Fruit fly (Drosophila melanogaster) whole organism, wandering third instar larva: ENCODE results near the gene CG33159.
A peak's percentile ranks its signal among the peaks of the same experiment; 100 is the strongest.

ENCODE experiments used
- Abd-B ChIP-seq: fragments of >200 bp; optimal IDR thresholded peaks from 2 replicates; lab custom pipeline; 2017; ENCODE audit warnings: missing biosample characterization, missing genetic modification characterization
- CG32264 ChIP-seq: fragments of 200-800 bp; sonication (Bioruptor generic); optimal IDR thresholded peaks from 2 replicates; lab custom pipeline; 2016; ENCODE audit warnings: missing biosample characterization, missing genetic modification characterization
- CrebA ChIP-seq: fragments of 200-800 bp; sonication (Bioruptor generic); optimal IDR thresholded peaks from 2 replicates; lab custom pipeline; 2016; ENCODE audit warnings: missing biosample characterization, mild to moderate bottlenecking, missing genetic modification characterization, borderline replicate concordance
- Dfd ChIP-seq: fragments of >200 bp; optimal IDR thresholded peaks from 2 replicates; lab custom pipeline; 2017; ENCODE audit warnings: missing biosample characterization, missing genetic modification characterization
- Dif ChIP-seq: fragments of 200-275, 200-300 bp; sonication (Bioruptor generic); optimal IDR thresholded peaks from 2 replicates; lab custom pipeline; 2018; ENCODE audit warnings: missing biosample characterization, missing genetic modification characterization; ENCODE audit not compliant: partially characterized antibody
- GATAd ChIP-seq: sonication (Bioruptor generic); optimal IDR thresholded peaks from 2 replicates; lab custom pipeline; 2016; ENCODE audit warnings: missing biosample characterization, missing genetic modification characterization
- HLH106 ChIP-seq: fragments of 200-800 bp; optimal IDR thresholded peaks from 3 replicates; lab custom pipeline; 2019; ENCODE audit warnings: missing biosample characterization, mild to moderate bottlenecking, missing genetic modification characterization, moderate library complexity
- Hnf4 ChIP-seq: fragments of 200-800 bp; sonication (Bioruptor generic); optimal IDR thresholded peaks from 2 replicates; lab custom pipeline; 2016; ENCODE audit warnings: missing biosample characterization, mild to moderate bottlenecking, missing genetic modification characterization
- Hr78 ChIP-seq: fragments of >200 bp; optimal IDR thresholded peaks from 2 replicates; lab custom pipeline; 2017; ENCODE audit warnings: missing biosample characterization, missing genetic modification characterization
- Hr83 ChIP-seq: fragments of 200-300 bp; sonication (Bioruptor generic); optimal IDR thresholded peaks from 2 replicates; lab custom pipeline; 2016; ENCODE audit warnings: missing biosample characterization, mild to moderate bottlenecking, missing genetic modification characterization, moderate library complexity; ENCODE audit not compliant: poor library complexity, severe bottlenecking
- Jra ChIP-seq: sonication (Bioruptor generic); optimal IDR thresholded peaks from 2 replicates; lab custom pipeline; 2016; ENCODE audit warnings: missing biosample characterization, missing genetic modification characterization
- Mio ChIP-seq: sonication (Bioruptor generic); optimal IDR thresholded peaks from 2 replicates; lab custom pipeline; 2016; ENCODE audit warnings: missing biosample characterization, missing genetic modification characterization
- Myc ChIP-seq: fragments of >200 bp; optimal IDR thresholded peaks from 2 replicates; lab custom pipeline; 2017
- N ChIP-seq: fragments of >200 bp; optimal IDR thresholded peaks from 2 replicates; lab custom pipeline; 2018; ENCODE audit warnings: missing biosample characterization, missing external identifiers, missing genetic modification characterization
- OdsH ChIP-seq: fragments of 200-800 bp; sonication (Bioruptor generic); optimal IDR thresholded peaks from 2 replicates; lab custom pipeline; 2016; ENCODE audit warnings: missing biosample characterization, mild to moderate bottlenecking, missing genetic modification characterization
- Rel ChIP-seq, 2 experiments: fragments of 200-800 bp; sonication (Bioruptor generic) in 1 of 2; optimal IDR thresholded peaks; 2 replicates in 1 of 2; 3 replicates in 1 of 2; lab custom pipeline; 2016 to 2019; ENCODE audit warnings: mild to moderate bottlenecking in 2 of 2, missing biosample characterization in 2 of 2, missing genetic modification characterization in 2 of 2, moderate library complexity in 1 of 2
- Sp1 ChIP-seq: fragments of 200-800 bp; sonication (Bioruptor generic); optimal IDR thresholded peaks from 3 replicates; lab custom pipeline; 2019; ENCODE audit warnings: missing biosample characterization, mild to moderate bottlenecking, missing genetic modification characterization, moderate library complexity
- Vsx2 ChIP-seq: fragments of 200-300, 225-300 bp; sonication (Bioruptor generic); optimal IDR thresholded peaks from 2 replicates; lab custom pipeline; 2018; ENCODE audit warnings: missing biosample characterization, missing genetic modification characterization; ENCODE audit not compliant: partially characterized antibody
- brk ChIP-seq: fragments of 200-800 bp; sonication (Bioruptor generic); optimal IDR thresholded peaks from 2 replicates; lab custom pipeline; 2016; ENCODE audit warnings: missing biosample characterization, mild to moderate bottlenecking, missing genetic modification characterization
- dl ChIP-seq, 2 experiments: fragments of 175-275, 200-275 bp in 1 of 2; fragments of 200-275 bp in 1 of 2; sonication (Bioruptor generic); optimal IDR thresholded peaks; lab custom pipeline; 2018; ENCODE audit warnings: mild to moderate bottlenecking in 2 of 2, missing biosample characterization in 2 of 2, missing genetic modification characterization in 2 of 2, moderate library complexity in 2 of 2; ENCODE audit not compliant: partially characterized antibody in 2 of 2, insufficient read depth in 1 of 2
- ey ChIP-seq: fragments of 200-800 bp; sonication (Bioruptor generic); optimal IDR thresholded peaks from 2 replicates; lab custom pipeline; 2016; ENCODE audit warnings: missing biosample characterization, missing genetic modification characterization
- foxo ChIP-seq, 2 experiments: fragments of 200-800 bp; sonication (Bioruptor generic); optimal IDR thresholded peaks; 2 replicates in 1 of 2; 3 replicates in 1 of 2; lab custom pipeline; 2016 to 2017; ENCODE audit warnings: missing biosample characterization in 2 of 2, missing genetic modification characterization in 2 of 2
- fru ChIP-seq: fragments of 200-800 bp; sonication (Bioruptor generic); optimal IDR thresholded peaks from 3 replicates; lab custom pipeline; 2016; ENCODE audit warnings: missing biosample characterization, mild to moderate bottlenecking, missing genetic modification characterization
- h ChIP-seq: fragments of 200-800 bp; sonication (Bioruptor generic); optimal IDR thresholded peaks from 3 replicates; lab custom pipeline; 2016; ENCODE audit warnings: missing biosample characterization, mild to moderate bottlenecking, missing genetic modification characterization
- jim ChIP-seq: fragments of 175-275, 200-325 bp; sonication (Bioruptor generic); optimal IDR thresholded peaks from 2 replicates; lab custom pipeline; 2016; ENCODE audit warnings: missing biosample characterization, mild to moderate bottlenecking, missing genetic modification characterization
- lola ChIP-seq: fragments of >200 bp; optimal IDR thresholded peaks from 2 replicates; lab custom pipeline; 2017; ENCODE audit warnings: missing biosample characterization, missing genetic modification characterization
- pan ChIP-seq: fragments of >200 bp; optimal IDR thresholded peaks from 2 replicates; lab custom pipeline; 2017
- psq ChIP-seq: fragments of 200-800 bp; sonication (Bioruptor generic); optimal IDR thresholded peaks from 3 replicates; lab custom pipeline; 2017; ENCODE audit warnings: missing biosample characterization, mild to moderate bottlenecking, missing genetic modification characterization, moderate library complexity
- rgr ChIP-seq: fragments of 200-800 bp; sonication (Bioruptor generic); optimal IDR thresholded peaks from 3 replicates; lab custom pipeline; 2016; ENCODE audit warnings: missing biosample characterization, mild to moderate bottlenecking, missing genetic modification characterization
- sage ChIP-seq: fragments of 200-800 bp; sonication (Bioruptor generic); optimal IDR thresholded peaks from 2 replicates; lab custom pipeline; 2016; ENCODE audit warnings: missing biosample characterization, mild to moderate bottlenecking, missing genetic modification characterization
- sv ChIP-seq: fragments of 200-800 bp; sonication (Bioruptor generic); optimal IDR thresholded peaks from 3 replicates; lab custom pipeline; 2016; ENCODE audit warnings: missing biosample characterization, missing genetic modification characterization
- usp ChIP-seq: fragments of >200 bp; optimal IDR thresholded peaks from 2 replicates; lab custom pipeline; 2017; ENCODE audit warnings: missing biosample characterization, missing genetic modification characterization

Gene CG33159

DNA sequence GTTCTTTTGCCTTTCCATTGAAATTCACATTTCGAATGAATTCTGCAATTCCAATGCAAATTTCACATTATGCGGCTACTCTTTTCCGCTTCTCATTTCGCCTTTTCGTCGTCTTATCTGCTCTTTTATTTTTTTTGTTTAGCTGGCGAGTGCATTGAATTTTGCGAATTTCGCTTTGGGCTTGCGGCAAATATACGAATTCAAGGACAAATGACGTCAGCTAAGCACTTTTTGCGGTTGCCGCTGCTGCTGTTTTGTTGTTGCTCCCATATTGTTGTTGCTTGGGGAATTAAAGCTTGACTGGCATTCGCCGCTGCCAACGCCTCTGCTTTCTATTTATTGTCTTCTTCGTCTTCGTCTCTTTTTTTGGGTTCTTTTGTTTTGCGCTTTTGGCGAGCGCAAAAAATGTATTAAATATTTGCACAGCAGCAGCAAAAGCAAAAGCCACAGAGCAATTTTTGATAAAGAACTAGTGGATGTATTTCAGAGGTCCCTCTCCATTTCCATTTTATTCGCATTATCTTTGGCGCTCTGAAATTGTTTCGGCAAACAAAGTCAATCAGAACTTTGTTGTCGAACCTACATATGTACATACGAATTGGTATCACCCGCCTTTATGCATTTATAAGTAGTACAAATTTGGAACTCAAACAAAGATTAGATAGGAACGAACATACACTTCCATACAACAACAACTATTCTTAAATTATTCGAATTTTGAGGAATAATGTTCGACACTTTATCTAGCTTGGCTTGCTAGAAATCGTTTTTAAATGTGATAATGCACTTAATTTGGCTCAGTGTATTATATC is 35.7 kb upstream of the CG33159 start (continued):
- TF ChIP-seq Mio = no peak
- peak; percentile 25 for TF ChIP-seq sage (GFP tag; lab: Kevin White, UChicago)
- no peak for TF ChIP-seq pan
- TF ChIP-seq dl (GFP tag; optimal IDR thresholded peaks at IDR 0.05; lab: Kevin White, UChicago; ENCODE audit: insufficient read depth in 1 of 2, partially characterized antibody in 2 of 2) = no peak
- TF ChIP-seq jim = peak; percentile 45

DNA sequence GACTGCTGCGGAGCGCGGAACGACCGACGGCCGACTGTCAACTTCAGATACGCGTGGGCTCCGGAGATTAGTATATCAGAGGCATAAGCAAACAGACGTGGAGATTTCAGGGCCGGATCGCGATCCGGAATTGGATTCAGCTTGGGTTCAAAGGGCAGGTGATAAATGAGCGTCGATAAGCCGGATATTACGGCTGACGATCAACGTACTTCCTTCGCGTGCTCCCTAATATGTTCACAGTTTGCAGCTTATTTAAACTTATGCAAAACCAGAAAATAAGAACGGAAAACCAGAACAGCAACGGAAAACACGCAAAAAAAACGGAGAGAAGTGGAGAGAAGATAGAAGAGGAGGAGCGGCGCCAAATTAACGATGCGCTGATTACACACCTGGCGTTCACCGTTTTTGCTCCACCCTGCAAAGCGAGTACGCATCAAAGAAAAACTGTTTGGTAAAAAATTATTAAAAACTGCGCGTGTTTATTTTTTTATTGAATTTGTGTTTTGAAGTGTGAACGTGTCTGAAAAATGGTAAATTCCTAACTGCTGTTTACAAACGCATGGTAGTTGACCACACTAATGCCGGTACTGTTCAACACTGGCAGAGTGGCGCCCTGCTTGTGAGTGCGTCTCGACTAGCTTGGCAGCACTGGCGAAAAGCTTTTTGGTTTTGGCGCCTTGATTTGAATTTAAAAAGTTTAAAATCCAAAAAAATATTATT is 34.9 kb upstream of the CG33159 start, which contains the start of gene CG17746:
TSS of gene CG17746 (minus strand) at position 546 of the 720 bp plus-strand sequence.
- TF ChIP-seq Hnf4 (GFP tag; lab: Kevin White, UChicago) = peak; percentile 53
- TF ChIP-seq Jra (GFP tag; lab: Kevin White, UChicago) = peak; percentile 10
- TF ChIP-seq CG32264 (GFP tag; lab: Kevin White, UChicago) = no peak
- TF ChIP-seq ey (GFP tag; lab: Kevin White, UChicago) = peak; percentile 4
- TF ChIP-seq pan = no peak
- TF ChIP-seq Myc (lab: Kevin White, UChicago) = no peak
- TF ChIP-seq foxo (GFP tag; optimal IDR thresholded peaks at IDR 0.05; lab: Kevin White, UChicago) = peak in 1 of 2 experiments; percentile 35
- no peak for TF ChIP-seq Dfd (GFP tag; lab: Kevin White, UChicago)
- TF ChIP-seq Hr83 = peak; percentile 50
- no peak for TF ChIP-seq sage (GFP tag; lab: Kevin White, UChicago)
- TF ChIP-seq rgr = peak; percentile 44
- no peak for TF ChIP-seq lola (GFP tag; lab: Kevin White, UChicago)
- peak; percentile 48 for TF ChIP-seq h (GFP tag; lab: Kevin White, UChicago)
- peak; percentile 6 for TF ChIP-seq Dif (GFP tag; lab: Kevin White, UChicago)
- no peak for TF ChIP-seq Vsx2 (GFP tag; lab: Kevin White, UChicago)
- TF ChIP-seq HLH106 = peak; percentile 2
- TF ChIP-seq brk (GFP tag; lab: Kevin White, UChicago) = peak; percentile 31
- TF ChIP-seq sv (GFP tag; lab: Kevin White, UChicago) = peak; percentile 17
- no peak for TF ChIP-seq jim
- TF ChIP-seq Hr78 (GFP tag; lab: Kevin White, UChicago) = no peak
- peak; percentile 3 for TF ChIP-seq fru (GFP tag; lab: Kevin White, UChicago)
- no peak for TF ChIP-seq Rel (GFP tag; optimal IDR thresholded peaks at IDR 0.05; lab: Kevin White, UChicago)
- no peak for TF ChIP-seq Rel (tag; optimal IDR thresholded peaks at IDR 0.05; lab: Kevin White, UChicago)
- no peak for TF ChIP-seq usp (GFP tag; lab: Kevin White, UChicago)

DNA sequence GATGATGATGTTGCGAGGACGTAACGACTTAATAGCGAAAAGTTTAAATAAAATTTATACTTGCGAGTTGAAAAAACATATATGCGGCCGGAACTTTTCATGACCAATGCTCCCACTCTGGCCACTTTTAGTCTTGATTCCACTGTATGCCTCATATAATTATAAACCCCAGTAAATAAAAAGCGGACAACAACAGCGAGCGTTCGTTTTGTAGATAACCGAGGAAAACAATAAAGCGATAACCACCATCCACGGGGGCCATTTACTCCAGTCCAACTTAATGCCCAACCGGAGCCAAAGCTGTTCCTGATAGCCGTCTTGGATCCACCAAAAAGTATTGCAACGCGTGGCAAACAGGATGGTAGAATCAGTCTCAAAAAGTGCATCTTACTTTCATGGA is 32.1 kb upstream of the CG33159 start:
- TF ChIP-seq dl (GFP tag; optimal IDR thresholded peaks at IDR 0.05; lab: Kevin White, UChicago; ENCODE audit: insufficient read depth in 1 of 2, partially characterized antibody in 2 of 2) (no peak), rgr (no peak), HLH106 (no peak), sv (GFP tag; lab: Kevin White, UChicago) (no peak), brk (GFP tag; lab: Kevin White, UChicago) (no peak), CrebA (GFP tag; lab: Kevin White, UChicago) (no peak), Jra (GFP tag; lab: Kevin White, UChicago) (no peak), CG32264 (GFP tag; lab: Kevin White, UChicago) (no peak), OdsH (no peak), psq (no peak), Abd-B (GFP tag; lab: Kevin White, UChicago) (no peak), fru (GFP tag; lab: Kevin White, UChicago) (no peak), GATAd (GFP tag; lab: Kevin White, UChicago) (no peak)

DNA sequence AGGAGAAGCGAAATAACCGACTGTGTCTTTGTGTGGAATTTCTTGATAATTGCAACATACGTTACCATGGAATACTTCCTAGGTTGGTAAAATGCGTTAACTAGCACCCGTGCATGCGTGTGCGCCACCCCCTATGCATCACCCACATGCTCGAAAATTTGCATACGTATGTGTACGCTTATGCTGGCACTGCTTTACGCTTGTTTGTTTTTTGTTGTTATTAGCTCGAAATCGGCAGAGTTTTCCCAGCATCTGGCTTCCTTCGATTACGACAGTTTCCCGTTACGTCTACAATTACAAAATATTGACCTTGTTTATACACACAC is 22.2 kb upstream of the CG33159 start:
- TF ChIP-seq psq (no peak), CrebA (GFP tag; lab: Kevin White, UChicago) (no peak), Sp1 (GFP tag; lab: Kevin White, UChicago) (no peak), N (GFP tag; lab: Kevin White, UChicago) (peak; percentile 42)
- TF ChIP-seq, all 38 proteins: peak for 1
